Fruit fly (Drosophila melanogaster) Kc167 (cell line): Measurements from ENCODE around the gene Sp1.

Experiments used
- Myc ChIP-seq: fragments of >200 bp; optimal IDR thresholded peaks from 2 replicates; lab custom pipeline; 2017; ENCODE audit warnings: missing external identifiers
- psq ChIP-seq: fragments of >200 bp; optimal IDR thresholded peaks from 2 replicates; lab custom pipeline; 2017; ENCODE audit warnings: missing external identifiers

DNA sequence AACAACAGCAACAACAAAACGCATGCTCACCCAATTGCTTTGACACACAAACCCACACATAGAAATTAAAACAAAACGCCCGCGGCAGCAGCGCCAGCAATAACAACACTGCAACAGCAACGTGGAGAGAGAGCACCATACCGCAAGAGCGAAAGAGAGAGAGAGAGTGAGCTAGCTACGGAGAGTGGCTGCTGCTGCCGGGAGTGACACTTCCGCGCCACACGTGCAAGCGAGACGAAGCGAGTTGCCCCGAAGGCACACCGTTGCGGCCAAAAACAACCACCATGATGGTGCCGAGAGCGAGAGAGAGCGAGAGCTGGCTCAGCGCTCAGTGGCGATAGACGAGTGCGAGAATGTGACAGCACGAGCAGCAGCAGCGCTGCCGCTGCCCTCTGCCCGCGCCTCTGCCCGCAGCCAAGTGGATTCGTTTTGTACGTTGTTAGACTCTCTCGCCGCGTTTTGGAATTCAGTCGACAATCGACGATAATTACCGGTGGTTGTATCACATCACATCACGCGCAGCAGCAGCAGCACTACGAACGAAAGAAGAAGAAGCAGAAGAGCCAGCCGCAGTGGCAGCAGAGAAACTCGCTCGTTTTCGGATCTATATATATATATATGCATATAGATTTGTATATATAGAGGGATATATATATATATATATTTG is 35.6 kb upstream of the Sp1 start, which contains the start of gene btd:
- TF ChIP-seq psq (lab: Kevin White, UChicago): no peak
- TF ChIP-seq Myc (lab: Kevin White, UChicago): no peak
